Worm (Caenorhabditis elegans) whole organism, L2 larva: Measurements from ENCODE around the gene C54G10.1.

Experiments used
- C34F6.9 ChIP-seq: fragments of 150-350 bp; optimal IDR thresholded peaks from 2 replicates; lab custom pipeline; 2014; ENCODE audit warnings: missing biosample characterization, missing genetic modification characterization
- F13H6.1 ChIP-seq: sonication (generic microtip); optimal IDR thresholded peaks from 2 replicates; lab custom pipeline; 2016; ENCODE audit warnings: missing genetic modification characterization, missing compliant biosample characterization
- R02D3.7 ChIP-seq: fragments of 150-350 bp; optimal IDR thresholded peaks from 2 replicates; lab custom pipeline; 2014; ENCODE audit warnings: missing biosample characterization, missing genetic modification characterization
- Y55F3AM.14 ChIP-seq: fragments of 200-800 bp; sonication (Bioruptor generic); optimal IDR thresholded peaks from 2 replicates; lab custom pipeline; 2018; ENCODE audit warnings: mild to moderate bottlenecking, missing genetic modification characterization, missing compliant biosample characterization
- ZK546.5 ChIP-seq: sonication (generic microtip); optimal IDR thresholded peaks from 2 replicates; lab custom pipeline; 2017; ENCODE audit warnings: missing biosample characterization, missing genetic modification characterization
- alr-1 ChIP-seq: fragments of 150-350 bp; optimal IDR thresholded peaks from 2 replicates; lab custom pipeline; 2014; ENCODE audit warnings: missing biosample characterization, missing genetic modification characterization
- aly-2 ChIP-seq: fragments of 150-350 bp; optimal IDR thresholded peaks from 2 replicates; lab custom pipeline; 2014; ENCODE audit warnings: missing biosample characterization, missing genetic modification characterization
- ama-1 ChIP-seq: fragments of 150-350 bp; optimal IDR thresholded peaks from 2 replicates; lab custom pipeline; 2018; ENCODE audit warnings: inconsistent platforms
- ceh-16 ChIP-seq: fragments of 150-350 bp; optimal IDR thresholded peaks from 2 replicates; lab custom pipeline; 2014; ENCODE audit warnings: missing biosample characterization, missing genetic modification characterization
- ceh-82 ChIP-seq: fragments of 150-350 bp; optimal IDR thresholded peaks from 2 replicates; lab custom pipeline; 2014; ENCODE audit warnings: missing biosample characterization, missing genetic modification characterization
- crh-2 ChIP-seq: sonication (generic microtip); optimal IDR thresholded peaks from 2 replicates; lab custom pipeline; 2017; ENCODE audit warnings: missing biosample characterization, missing genetic modification characterization
- egl-27 ChIP-seq: sonication (generic microtip); optimal IDR thresholded peaks from 3 replicates; lab custom pipeline; 2017; ENCODE audit warnings: missing biosample characterization, missing genetic modification reagents, missing genetic modification characterization
- elt-1 ChIP-seq: fragments of 150-350 bp; optimal IDR thresholded peaks from 2 replicates; lab custom pipeline; 2014; ENCODE audit warnings: missing biosample characterization, missing genetic modification characterization
- fos-1 ChIP-seq: fragments of 150-350 bp; optimal IDR thresholded peaks from 2 replicates; lab custom pipeline; 2014; ENCODE audit warnings: missing biosample characterization, missing genetic modification characterization
- gmeb-1 ChIP-seq: fragments of 150-350 bp; optimal IDR thresholded peaks from 2 replicates; lab custom pipeline; 2014; ENCODE audit warnings: missing biosample characterization, missing genetic modification characterization
- lin-11 ChIP-seq: fragments of 150-350 bp; sonication (generic microtip); optimal IDR thresholded peaks from 2 replicates; lab custom pipeline; 2014; ENCODE audit warnings: missing biosample characterization, missing genetic modification characterization, inconsistent platforms, mixed read lengths
- lin-13 ChIP-seq: fragments of 150-350 bp; optimal IDR thresholded peaks from 2 replicates; lab custom pipeline; 2014; ENCODE audit warnings: missing biosample characterization, missing genetic modification reagents, missing genetic modification characterization
- lsy-2 ChIP-seq, 2 experiments: fragments of 150-350 bp in 1 of 2; sonication (generic microtip) in 1 of 2; optimal IDR thresholded peaks; 2 replicates each; lab custom pipeline; 2014 to 2017; ENCODE audit warnings: missing biosample characterization in 2 of 2, missing genetic modification characterization in 2 of 2
- mab-5 ChIP-seq: fragments of 150-350 bp; optimal IDR thresholded peaks from 2 replicates; lab custom pipeline; 2014; ENCODE audit warnings: missing biosample characterization, missing genetic modification characterization
- mbf-1 ChIP-seq: sonication (generic microtip); optimal IDR thresholded peaks from 2 replicates; lab custom pipeline; 2017; ENCODE audit warnings: missing biosample characterization, missing genetic modification characterization
- nhr-11 ChIP-seq: fragments of 150-350 bp; optimal IDR thresholded peaks from 2 replicates; lab custom pipeline; 2014; ENCODE audit warnings: missing biosample characterization, missing genetic modification characterization
- nhr-12 ChIP-seq: fragments of 150-350 bp; optimal IDR thresholded peaks from 2 replicates; lab custom pipeline; 2014; ENCODE audit warnings: missing biosample characterization, missing genetic modification characterization
- nhr-129 ChIP-seq: fragments of 150-350 bp; optimal IDR thresholded peaks from 2 replicates; lab custom pipeline; 2014; ENCODE audit warnings: missing biosample characterization, missing genetic modification characterization
- nhr-23 ChIP-seq: fragments of 150-350 bp; optimal IDR thresholded peaks from 2 replicates; lab custom pipeline; 2014; ENCODE audit warnings: missing biosample characterization, missing genetic modification reagents, missing genetic modification characterization
- nhr-6 ChIP-seq: fragments of 150-350 bp; optimal IDR thresholded peaks from 2 replicates; lab custom pipeline; 2014; ENCODE audit warnings: missing biosample characterization, missing genetic modification characterization
- nhr-77 ChIP-seq: fragments of 150-350 bp; optimal IDR thresholded peaks from 2 replicates; lab custom pipeline; 2014; ENCODE audit warnings: missing biosample characterization, missing genetic modification characterization
- peb-1 ChIP-seq: fragments of 150-350 bp; optimal IDR thresholded peaks from 2 replicates; lab custom pipeline; 2014; ENCODE audit warnings: missing biosample characterization, missing genetic modification characterization
- sem-4 ChIP-seq: fragments of 150-350 bp; optimal IDR thresholded peaks from 2 replicates; lab custom pipeline; 2014; ENCODE audit warnings: missing biosample characterization, missing genetic modification reagents, missing genetic modification characterization
- skn-1 ChIP-seq: sonication (generic microtip); optimal IDR thresholded peaks from 2 replicates; lab custom pipeline; 2017; ENCODE audit warnings: missing biosample characterization, missing genetic modification characterization
- sma-3 ChIP-seq: sonication (generic microtip); optimal IDR thresholded peaks from 2 replicates; lab custom pipeline; 2016; ENCODE audit warnings: missing genetic modification reagents, missing genetic modification characterization, missing compliant biosample characterization
- sma-9 ChIP-seq, 2 experiments: fragments of 150-350 bp in 1 of 2; sonication (generic microtip) in 1 of 2; optimal IDR thresholded peaks; 2 replicates each; lab custom pipeline; 2014 to 2016; ENCODE audit warnings: missing genetic modification characterization in 2 of 2, mild to moderate bottlenecking in 1 of 2, missing biosample characterization in 1 of 2, missing compliant biosample characterization in 1 of 2, missing genetic modification reagents in 1 of 2, moderate library complexity in 1 of 2
- snpc-4 ChIP-seq: fragments of 150-350 bp; optimal IDR thresholded peaks from 2 replicates; lab custom pipeline; 2014; ENCODE audit warnings: missing biosample characterization, missing genetic modification characterization
- unc-39 ChIP-seq: fragments of 150-350 bp; optimal IDR thresholded peaks from 2 replicates; lab custom pipeline; 2014; ENCODE audit warnings: missing biosample characterization, missing genetic modification characterization
- unc-55 ChIP-seq: fragments of 150-350 bp; sonication (generic microtip); optimal IDR thresholded peaks from 3 replicates; lab custom pipeline; 2014; ENCODE audit warnings: missing biosample characterization, missing genetic modification reagents, missing genetic modification characterization
- unc-62 ChIP-seq: fragments of 150-350 bp; optimal IDR thresholded peaks from 2 replicates; lab custom pipeline; 2014; ENCODE audit warnings: missing biosample characterization, missing genetic modification reagents, missing genetic modification characterization
- zag-1 ChIP-seq: fragments of 150-350 bp; optimal IDR thresholded peaks from 2 replicates; lab custom pipeline; 2014; ENCODE audit warnings: missing biosample characterization, missing genetic modification characterization
- ztf-1 ChIP-seq: fragments of 200-800 bp; sonication (Bioruptor generic); conservative IDR thresholded peaks from 2 replicates; pipeline ENCODE4 v1.3.6; 2022; ENCODE audit warnings: missing genetic modification characterization, missing compliant biosample characterization
- ztf-11 ChIP-seq: sonication (generic microtip); optimal IDR thresholded peaks from 2 replicates; lab custom pipeline; 2017; ENCODE audit warnings: missing biosample characterization, missing genetic modification characterization

The C54G10.1 gene

DNA sequence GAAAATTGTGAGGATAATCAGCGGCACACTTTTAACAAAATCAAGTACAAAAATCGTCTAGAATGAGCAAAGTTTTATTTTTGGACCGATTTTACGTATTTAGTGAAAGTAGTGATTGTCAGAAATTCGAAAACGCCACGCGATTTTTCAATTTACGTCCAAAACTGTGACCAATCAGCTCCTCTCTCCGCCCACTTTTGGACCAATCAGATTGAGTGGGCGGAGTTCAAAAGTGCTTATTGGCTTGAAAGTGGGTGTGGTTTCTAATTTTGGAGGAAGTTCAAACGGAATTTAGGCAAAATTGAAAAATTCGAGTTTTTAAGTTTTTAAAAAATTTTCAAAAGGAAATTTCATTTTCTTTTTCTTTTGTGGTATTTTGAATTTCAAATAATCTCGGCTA is 26.4 kb upstream of the C54G10.1 start:
- TF ChIP-seq nhr-77 (tag; lab: Kevin White, UChicago) = no peak
- no peak for TF ChIP-seq ztf-1 (GFP tag; lab: Robert Waterston, UW)

DNA sequence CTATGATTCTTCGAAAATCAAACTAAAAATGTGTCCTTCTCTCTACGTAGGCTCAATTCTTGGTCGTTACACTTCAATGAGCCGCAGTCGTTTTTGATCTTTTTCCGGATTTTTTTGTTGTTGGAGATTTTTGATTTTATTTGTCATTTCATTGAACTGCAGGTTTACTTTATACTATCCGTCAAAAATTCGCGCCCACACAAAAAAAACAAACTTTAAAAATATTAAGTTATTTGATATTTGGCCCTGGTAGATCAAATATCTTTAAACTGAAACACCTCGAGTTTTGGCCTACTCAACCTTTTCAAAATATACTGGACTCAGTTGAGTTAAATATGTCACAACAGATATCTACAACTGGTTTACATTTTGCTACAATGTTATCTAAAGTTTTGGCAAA is 25.2 kb upstream of the C54G10.1 start:
- no peak for TF ChIP-seq gmeb-1 (tag; lab: Kevin White, UChicago)
- TF ChIP-seq mbf-1 = no peak
- TF ChIP-seq unc-55 = no peak
- no peak for TF ChIP-seq aly-2 (tag; lab: Kevin White, UChicago)
- TF ChIP-seq alr-1 (tag; lab: Kevin White, UChicago) = no peak
- TF ChIP-seq nhr-6 (tag; lab: Kevin White, UChicago) = no peak
- no peak for TF ChIP-seq ama-1 (lab: Kevin White, UChicago)
- TF ChIP-seq unc-62 (GFP tag; lab: Kevin White, UChicago) = no peak
- TF ChIP-seq R02D3.7 = no peak
- no peak for TF ChIP-seq Y55F3AM.14 (GFP tag; lab: Kevin White, UChicago)
- TF ChIP-seq nhr-12 = no peak

DNA sequence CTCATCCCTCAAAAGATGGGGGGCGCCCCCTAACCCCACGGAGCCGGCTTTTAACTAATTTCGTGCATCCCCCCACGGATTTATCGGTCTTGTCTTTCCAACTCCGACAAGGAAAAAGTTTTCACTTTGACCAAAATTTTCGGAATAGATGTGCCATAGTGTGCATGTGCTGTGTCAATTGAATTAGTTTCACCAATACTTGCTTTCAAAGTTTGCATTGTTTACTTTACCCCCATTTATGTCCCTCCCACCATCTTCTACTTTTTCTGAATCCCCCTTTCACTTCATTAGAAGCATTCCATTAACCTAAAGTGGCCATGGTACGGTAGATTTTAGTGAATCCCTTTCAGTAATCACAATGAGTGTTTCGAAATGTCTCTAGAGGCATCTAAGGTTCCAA is 23.2 kb upstream of the C54G10.1 start:
- TF ChIP-seq nhr-6 (tag; lab: Kevin White, UChicago) (no peak), nhr-77 (tag; lab: Kevin White, UChicago) (no peak), ZK546.5 (no peak), zag-1 (no peak), unc-62 (GFP tag; lab: Kevin White, UChicago) (no peak), lin-11 (tag; lab: Kevin White, UChicago) (no peak), skn-1 (no peak), peb-1 (tag; lab: Kevin White, UChicago) (no peak)
- TF ChIP-seq, all 48 proteins: peak for 0

DNA sequence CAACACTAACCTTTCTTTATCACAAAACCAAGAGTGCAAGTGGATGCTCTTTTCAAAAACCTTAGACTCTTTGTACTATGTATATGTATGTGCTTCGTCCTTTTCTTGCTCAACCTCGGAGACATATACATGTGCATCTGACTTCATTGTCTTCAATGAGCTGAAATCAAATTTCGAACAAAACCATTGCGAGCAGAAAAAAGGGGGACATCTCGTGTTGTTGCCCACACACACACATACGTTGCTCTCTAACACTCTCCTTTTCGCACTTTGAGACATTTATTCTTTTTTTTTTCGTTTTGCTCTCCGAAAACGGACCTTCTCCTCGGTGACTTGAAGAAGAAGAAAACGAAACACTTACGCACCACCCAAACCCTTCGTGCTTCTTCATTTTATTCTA is 20.6 kb upstream of the C54G10.1 start:
- TF ChIP-seq fos-1 (tag; lab: Kevin White, UChicago) = no peak
- TF ChIP-seq egl-27 (tag; lab: Kevin White, UChicago) = no peak
- TF ChIP-seq unc-55 = no peak
- TF ChIP-seq Y55F3AM.14 (GFP tag; lab: Kevin White, UChicago) = no peak
- no peak for TF ChIP-seq unc-62 (GFP tag; lab: Kevin White, UChicago)
- no peak for TF ChIP-seq F13H6.1 (tag; lab: Kevin White, UChicago)
- no peak for TF ChIP-seq ama-1 (lab: Kevin White, UChicago)
- TF ChIP-seq ceh-82 (tag; lab: Kevin White, UChicago) = no peak
- TF ChIP-seq elt-1 (tag; lab: Kevin White, UChicago) = no peak
- no peak for TF ChIP-seq mbf-1
- no peak for TF ChIP-seq C34F6.9
- TF ChIP-seq sma-3 (GFP tag; lab: Kevin White, UChicago) = no peak
- no peak for TF ChIP-seq lin-11 (tag; lab: Kevin White, UChicago)
- TF ChIP-seq nhr-23 (tag; lab: Kevin White, UChicago) = no peak

DNA sequence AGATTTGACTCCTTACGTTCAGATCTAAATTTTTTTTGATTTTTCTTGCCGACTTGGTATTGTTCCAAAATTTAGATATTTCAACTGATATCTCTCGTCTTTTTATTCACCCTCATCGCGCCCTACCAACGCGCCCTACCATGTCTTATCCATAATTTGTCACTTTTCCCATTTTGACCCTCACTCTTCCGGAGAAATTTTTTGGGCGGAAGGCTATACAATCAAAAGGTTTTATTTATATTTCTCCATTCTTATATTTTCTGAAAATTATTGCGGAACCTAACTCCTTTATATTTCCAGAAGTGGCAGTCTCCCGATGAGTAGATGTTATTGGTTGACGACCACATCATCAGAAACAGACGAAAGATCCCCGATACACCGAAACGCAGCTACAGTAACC is 20.1 kb upstream of the C54G10.1 start, which contains the start of gene hot-1:
hot-1 (plus strand) TSS at position 301 of the 400 bp plus-strand sequence.
- TF ChIP-seq sem-4 (no peak), ceh-16 (tag; lab: Kevin White, UChicago) (no peak), egl-27 (tag; lab: Kevin White, UChicago) (no peak), skn-1 (no peak), nhr-129 (no peak), nhr-6 (tag; lab: Kevin White, UChicago) (no peak), nhr-11 (tag; lab: Kevin White, UChicago) (no peak), unc-39 (tag; lab: Kevin White, UChicago) (no peak), peb-1 (tag; lab: Kevin White, UChicago) (no peak), lin-11 (tag; lab: Kevin White, UChicago) (no peak), F13H6.1 (tag; lab: Kevin White, UChicago) (no peak), ztf-11 (tag; lab: Kevin White, UChicago) (no peak), snpc-4 (tag; lab: Kevin White, UChicago) (no peak), ceh-82 (tag; lab: Kevin White, UChicago) (no peak), gmeb-1 (tag; lab: Kevin White, UChicago) (no peak), alr-1 (tag; lab: Kevin White, UChicago) (no peak)

DNA sequence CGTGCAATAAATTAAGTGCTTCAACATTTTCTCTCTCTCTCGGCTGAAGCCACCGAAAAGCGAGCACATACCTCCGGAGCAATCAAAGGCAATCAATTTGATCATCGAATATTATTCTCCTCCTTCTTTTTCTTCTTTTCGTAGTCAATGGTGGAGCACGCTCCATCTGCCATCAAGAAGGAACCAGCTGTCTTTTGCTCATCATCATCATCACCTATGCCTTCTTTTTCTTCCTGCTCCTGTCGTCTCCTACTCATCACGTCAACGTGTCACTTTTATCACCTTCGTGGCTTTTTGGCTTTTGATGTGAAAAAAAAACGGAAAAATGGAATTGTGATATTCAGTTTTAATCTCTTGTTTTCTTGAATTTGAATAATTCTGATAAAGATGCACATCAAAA is 15.2 kb upstream of the C54G10.1 start:
- no peak for TF ChIP-seq lin-11 (tag; lab: Kevin White, UChicago)
- TF ChIP-seq snpc-4 (tag; lab: Kevin White, UChicago) = no peak
- no peak for TF ChIP-seq crh-2 (tag; lab: Kevin White, UChicago)
- TF ChIP-seq fos-1 (tag; lab: Kevin White, UChicago) = no peak
- no peak for TF ChIP-seq nhr-77 (tag; lab: Kevin White, UChicago)
- TF ChIP-seq sma-3 (GFP tag; lab: Kevin White, UChicago) = no peak
- TF ChIP-seq skn-1 = no peak
- TF ChIP-seq mab-5 (tag; lab: Kevin White, UChicago) = peak; percentile 5
- TF ChIP-seq lin-13 = no peak
- no peak for TF ChIP-seq ztf-1 (GFP tag; lab: Robert Waterston, UW)
- no peak for TF ChIP-seq aly-2 (tag; lab: Kevin White, UChicago)
- TF ChIP-seq ceh-16 (tag; lab: Kevin White, UChicago) = no peak
- TF ChIP-seq nhr-12 = no peak
- no peak for TF ChIP-seq zag-1
- peak; percentile 29 for TF ChIP-seq sma-9 (GFP tag; optimal IDR thresholded peaks at IDR 0.05; lab: Kevin White, UChicago)
- TF ChIP-seq sma-9 (tag; optimal IDR thresholded peaks at IDR 0.05; lab: Kevin White, UChicago) = no peak
- no peak for TF ChIP-seq unc-55
- TF ChIP-seq nhr-6 (tag; lab: Kevin White, UChicago) = no peak
- TF ChIP-seq F13H6.1 (tag; lab: Kevin White, UChicago) = peak; percentile 6
- TF ChIP-seq nhr-129 = peak; percentile 27
- TF ChIP-seq ceh-82 (tag; lab: Kevin White, UChicago) = no peak
- peak in 1 of 2 experiments; percentile 10 for TF ChIP-seq lsy-2 (tag; optimal IDR thresholded peaks at IDR 0.05; lab: Kevin White, UChicago)
- no peak for TF ChIP-seq ztf-11 (tag; lab: Kevin White, UChicago)
- TF ChIP-seq mbf-1 = no peak
- no peak for TF ChIP-seq peb-1 (tag; lab: Kevin White, UChicago)
